Fruit fly (Drosophila melanogaster): ENCODE data around the gene rdhB.

DNA sequence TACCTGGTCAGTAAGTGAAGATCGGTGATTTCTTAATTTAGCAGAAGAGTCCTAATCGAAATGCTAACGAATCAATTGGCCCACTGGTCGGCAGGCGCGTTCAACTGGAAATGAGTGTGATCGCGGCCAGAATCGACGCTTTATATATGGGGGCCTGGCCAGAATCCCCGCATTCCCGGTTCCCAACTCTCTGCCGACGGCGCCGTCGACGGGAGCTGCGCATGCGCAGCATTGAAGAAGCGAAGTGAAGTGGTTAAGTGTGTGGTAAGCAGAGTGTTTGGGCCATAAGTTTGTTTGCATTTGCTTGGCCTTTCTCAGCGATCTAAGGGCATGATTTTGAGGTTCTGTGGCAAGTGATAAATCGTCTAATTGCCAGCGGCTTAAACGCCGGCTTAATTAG lies 42.5 kb downstream of the rdhB start, which contains the start of gene CG13857:
- TF ChIP-seq Blimp-1 (GFP tag; optimal IDR thresholded peaks at IDR 0.05) (no peak), CG10669 (GFP tag; optimal IDR thresholded peaks at IDR 0.05) (no peak), achi (GFP tag; optimal IDR thresholded peaks at IDR 0.05) (no peak), CG11762 (GFP tag; optimal IDR thresholded peaks at IDR 0.05; ENCODE audit: insufficient read depth) (no peak)

Measured in whole organism, prepupa.